Fruit fly (Drosophila melanogaster) S2 (cell line): ENCODE data around the gene eIF3f1.

Source experiments
- CG8478 ChIP-seq: fragments of >200 bp; optimal IDR thresholded peaks from 2 replicates; lab custom pipeline; 2018
- CTCF ChIP-seq, 2 experiments: fragments of >200 bp; optimal IDR thresholded peaks; 2 replicates each; lab custom pipeline; 2018

DNA sequence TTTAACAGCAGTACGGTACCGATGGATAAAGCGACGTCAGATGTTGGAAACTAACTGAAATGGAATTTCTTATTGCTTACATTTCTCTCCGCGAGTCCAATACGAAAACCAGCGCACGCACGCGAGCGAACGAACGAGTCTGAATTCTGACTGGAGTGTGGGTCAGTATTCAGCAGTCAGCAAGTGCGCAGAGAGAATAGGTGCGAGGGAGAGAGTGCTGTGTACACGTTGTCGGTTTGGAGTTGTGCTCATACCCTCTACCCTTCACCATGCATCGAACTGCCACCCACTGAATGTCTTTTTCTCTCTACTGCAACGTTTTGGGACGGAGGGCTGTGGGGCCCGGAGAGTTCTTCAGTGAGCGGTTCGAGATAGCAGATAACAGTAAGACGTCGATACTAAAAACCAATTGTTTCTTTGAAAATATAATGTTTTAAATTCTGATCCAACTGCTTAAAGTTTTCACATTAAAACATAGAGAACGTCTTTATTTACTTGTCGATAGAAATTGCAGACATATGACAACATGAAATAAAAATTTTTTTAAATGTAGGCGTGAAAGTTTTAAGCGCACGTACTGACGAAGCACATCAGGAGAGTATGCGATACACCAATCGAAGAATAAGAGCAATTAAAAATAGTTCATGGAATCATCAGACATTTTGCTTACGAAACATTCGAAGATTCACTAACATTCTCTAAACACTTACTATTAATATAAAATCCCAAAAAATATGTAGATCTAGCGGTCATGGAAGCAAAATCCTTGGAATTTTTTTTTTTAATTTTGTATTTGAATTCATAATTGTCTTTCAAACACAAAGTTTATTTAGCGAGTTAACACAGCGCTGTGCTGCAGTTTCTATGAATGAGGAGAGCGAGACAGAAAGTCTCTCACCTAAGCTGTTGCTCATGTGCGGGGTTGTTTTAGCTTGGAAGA lies 25.8 kb upstream of the eIF3f1 start:
- TF ChIP-seq CG8478 (lab: Kevin White, UChicago) (no peak), CTCF (optimal IDR thresholded peaks at IDR 0.05; lab: Kevin White, UChicago) (no peak)
